Fruit fly (Drosophila melanogaster) whole organism: Measurements from ENCODE around the gene CG13806.

Experiments
- CG8478 ChIP-seq: fragments of >200 bp; optimal IDR thresholded peaks from 2 replicates; lab custom pipeline; 2018; ENCODE audit warnings: inconsistent platforms
- Dll ChIP-seq: fragments of >200 bp; optimal IDR thresholded peaks from 2 replicates; lab custom pipeline; 2017
- EcR ChIP-seq, 2 experiments: fragments of >200 bp; optimal IDR thresholded peaks; 2 replicates each; lab custom pipeline; 2017; ENCODE audit warnings: missing biosample characterization in 2 of 2, missing genetic modification characterization in 2 of 2, missing genetic modification reagents in 2 of 2
- pan ChIP-seq: fragments of >200 bp; optimal IDR thresholded peaks from 2 replicates; lab custom pipeline; 2017
- psq ChIP-seq: fragments of >200 bp; optimal IDR thresholded peaks from 2 replicates; lab custom pipeline; 2017

dm6 chr3L:2237034-2237433 is 29.2 kb upstream of the CG13806 start, which contains the start of gene CG9018:
- TF ChIP-seq Dll (lab: Kevin White, UChicago) (no peak), EcR (GFP tag; optimal IDR thresholded peaks at IDR 0.05; lab: Kevin White, UChicago) (no peak), psq (lab: Kevin White, UChicago) (no peak), CG8478 (no peak), pan (lab: Kevin White, UChicago) (no peak)
